Worm (Caenorhabditis elegans) whole organism, young adult: Measurements from ENCODE around the gene pan-1.

ENCODE experiments used
- C17E4.6 ChIP-seq: fragments of 200-800 bp; sonication (Bioruptor generic); IDR thresholded peaks from 2 replicates; pipeline ENCODE4 v1.3.6; 2022; ENCODE audit warnings: missing genetic modification reagents, missing genetic modification characterization, missing compliant biosample characterization
- F22D6.2 ChIP-seq: sonication (generic microtip); optimal IDR thresholded peaks from 2 replicates; lab custom pipeline; 2016; ENCODE audit warnings: mild to moderate bottlenecking, missing genetic modification characterization, missing compliant biosample characterization
- F23B12.7 ChIP-seq: sonication (generic microtip); optimal IDR thresholded peaks from 2 replicates; lab custom pipeline; 2017; ENCODE audit warnings: missing genetic modification characterization, mild to moderate bottlenecking, missing compliant biosample characterization, antibody characterized with exemption, moderate library complexity; ENCODE audit not compliant: insufficient read depth
- F39B2.1 ChIP-seq: fragments of 200-800 bp; sonication (Bioruptor generic); IDR thresholded peaks from 2 replicates; pipeline ENCODE4 v1.3.6; 2022; ENCODE audit warnings: missing genetic modification reagents, missing genetic modification characterization, missing compliant biosample characterization
- F49E8.2 ChIP-seq: sonication (generic microtip); optimal IDR thresholded peaks from 3 replicates; lab custom pipeline; 2017; ENCODE audit warnings: missing genetic modification characterization, mild to moderate bottlenecking, missing compliant biosample characterization, antibody characterized with exemption, moderate library complexity; ENCODE audit not compliant: insufficient read depth
- F52B5.7 ChIP-seq: sonication (generic microtip); optimal IDR thresholded peaks from 2 replicates; lab custom pipeline; 2016; ENCODE audit warnings: mild to moderate bottlenecking, missing genetic modification characterization, missing compliant biosample characterization
- F55B11.4 ChIP-seq: sonication (generic microtip); optimal IDR thresholded peaks from 2 replicates; lab custom pipeline; 2016; ENCODE audit warnings: missing compliant biosample characterization, missing genetic modification characterization, borderline replicate concordance; ENCODE audit not compliant: insufficient read depth
- Y53F4B.3 ChIP-seq: fragments of 200-800 bp; sonication (Bioruptor generic); IDR thresholded peaks from 2 replicates; pipeline ENCODE4 v1.3.6; 2022; ENCODE audit warnings: missing genetic modification reagents, missing genetic modification characterization, missing compliant biosample characterization
- Y56A3A.18 ChIP-seq: fragments of 200-800 bp; sonication (Bioruptor generic); IDR thresholded peaks from 2 replicates; pipeline ENCODE4 v1.3.6; 2022; ENCODE audit warnings: missing genetic modification reagents, missing genetic modification characterization, missing compliant biosample characterization
- Y67H2A.10 ChIP-seq: fragments of 200-800 bp; sonication (Bioruptor generic); conservative IDR thresholded peaks from 2 replicates; pipeline ENCODE4 v1.3.6; 2022; ENCODE audit warnings: missing genetic modification reagents, missing genetic modification characterization, missing compliant biosample characterization
- Y79H2A.3 ChIP-seq: fragments of 200-800 bp; sonication (Bioruptor generic); conservative IDR thresholded peaks from 2 replicates; pipeline ENCODE4 v1.3.6; 2022; ENCODE audit warnings: missing genetic modification reagents, missing genetic modification characterization, missing compliant biosample characterization
- Y95B8A.8 ChIP-seq: fragments of 200-800 bp; sonication (Bioruptor generic); IDR thresholded peaks from 2 replicates; pipeline ENCODE4 v1.3.6; 2022; ENCODE audit warnings: missing genetic modification reagents, missing genetic modification characterization, missing compliant biosample characterization
- aptf-3 ChIP-seq: fragments of 200-800 bp; sonication (Bioruptor generic); IDR thresholded peaks from 2 replicates; pipeline ENCODE4 v1.3.6; 2022; ENCODE audit warnings: missing genetic modification characterization, missing compliant biosample characterization
- atf-7 ChIP-seq: sonication (generic microtip); optimal IDR thresholded peaks from 2 replicates; lab custom pipeline; 2017; ENCODE audit warnings: mild to moderate bottlenecking, missing genetic modification characterization, missing compliant biosample characterization
- attf-5 ChIP-seq: fragments of 200-800 bp; sonication (Bioruptor generic); optimal IDR thresholded peaks from 2 replicates; lab custom pipeline; 2018; ENCODE audit warnings: mild to moderate bottlenecking, missing genetic modification characterization, missing compliant biosample characterization
- bed-1 ChIP-seq: fragments of 200-800 bp; sonication (Bioruptor generic); IDR thresholded peaks from 2 replicates; pipeline ENCODE4 v1.3.6; 2022; ENCODE audit warnings: missing genetic modification reagents, missing genetic modification characterization, missing compliant biosample characterization
- bed-2 ChIP-seq: fragments of 200-800 bp; sonication (Bioruptor generic); IDR thresholded peaks from 2 replicates; pipeline ENCODE4 v1.3.6; 2022; ENCODE audit warnings: missing genetic modification reagents, missing genetic modification characterization, missing compliant biosample characterization
- cebp-1 ChIP-seq, 2 experiments: fragments of 200-800 bp in 1 of 2; sonication (Bioruptor generic) in 1 of 2; sonication (generic microtip) in 1 of 2; IDR thresholded peaks in 1 of 2; optimal IDR thresholded peaks in 1 of 2; 2 replicates each; pipeline versions ENCODE4 v1.3.6 to Lab custom; 2017 to 2022; ENCODE audit warnings: missing compliant biosample characterization in 2 of 2, missing genetic modification characterization in 2 of 2, mild to moderate bottlenecking in 1 of 2, missing genetic modification reagents in 1 of 2, moderate library complexity in 1 of 2
- cebp-2 ChIP-seq: fragments of 200-800 bp; sonication (Bioruptor generic); IDR thresholded peaks from 2 replicates; pipeline ENCODE4 v1.3.6; 2022; ENCODE audit warnings: missing genetic modification characterization, missing compliant biosample characterization
- ceh-27 ChIP-seq: fragments of 200-800 bp; sonication (Bioruptor generic); optimal IDR thresholded peaks from 2 replicates; lab custom pipeline; 2018; ENCODE audit warnings: mild to moderate bottlenecking, missing genetic modification characterization, moderate library complexity, missing compliant biosample characterization
- dpl-1 ChIP-seq: fragments of 150-350 bp; optimal IDR thresholded peaks from 2 replicates; lab custom pipeline; 2014; ENCODE audit warnings: missing biosample characterization, missing genetic modification reagents, missing genetic modification characterization
- efl-1 ChIP-seq: fragments of 150-350 bp; optimal IDR thresholded peaks from 2 replicates; lab custom pipeline; 2014; ENCODE audit warnings: missing biosample characterization, missing genetic modification reagents, missing genetic modification characterization
- ets-4 ChIP-seq: fragments of 200-800 bp; sonication (Bioruptor generic); optimal IDR thresholded peaks from 2 replicates; lab custom pipeline; 2018; ENCODE audit warnings: mild to moderate bottlenecking, missing genetic modification characterization, missing compliant biosample characterization
- hmg-20 ChIP-seq: fragments of 200-800 bp; sonication (Bioruptor generic); IDR thresholded peaks from 2 replicates; pipeline ENCODE4 v1.3.6; 2022; ENCODE audit warnings: missing genetic modification reagents, missing genetic modification characterization, missing compliant biosample characterization
- hrde-1 ChIP-seq: sonication (generic microtip); optimal IDR thresholded peaks from 2 replicates; lab custom pipeline; 2016; ENCODE audit warnings: missing genetic modification characterization, mild to moderate bottlenecking, missing compliant biosample characterization, moderate library complexity, missing genotype, missing genetic modification reagents, borderline replicate concordance
- hsf-1 ChIP-seq: fragments of 200-800 bp; sonication (Bioruptor generic); IDR thresholded peaks from 2 replicates; pipeline ENCODE4 v1.3.6; 2022; ENCODE audit warnings: missing genetic modification reagents, missing genetic modification characterization, missing compliant biosample characterization
- lin-40 ChIP-seq: sonication (generic microtip); optimal IDR thresholded peaks from 2 replicates; lab custom pipeline; 2016; ENCODE audit warnings: missing genetic modification characterization, mild to moderate bottlenecking, missing compliant biosample characterization, missing genotype, missing genetic modification reagents
- lin-54 ChIP-seq: fragments of 200-800 bp; sonication (Bioruptor generic); optimal IDR thresholded peaks from 2 replicates; lab custom pipeline; 2018; ENCODE audit warnings: mild to moderate bottlenecking, missing genetic modification characterization, missing compliant biosample characterization
- madf-10 ChIP-seq: sonication (generic microtip); optimal IDR thresholded peaks from 2 replicates; lab custom pipeline; 2016; ENCODE audit warnings: mild to moderate bottlenecking, missing genetic modification characterization, missing compliant biosample characterization
- mcd-1 ChIP-seq: fragments of 200-800 bp; sonication (Bioruptor generic); IDR thresholded peaks from 2 replicates; pipeline ENCODE4 v1.3.6; 2022; ENCODE audit warnings: missing genetic modification reagents, missing genetic modification characterization, missing compliant biosample characterization
- nfya-1 ChIP-seq: sonication (generic microtip); optimal IDR thresholded peaks from 2 replicates; lab custom pipeline; 2017; ENCODE audit warnings: antibody characterized with exemption, missing compliant biosample characterization, missing genetic modification characterization, borderline replicate concordance; ENCODE audit not compliant: insufficient read depth
- nfyb-1 ChIP-seq: fragments of 200-800 bp; sonication (Bioruptor generic); IDR thresholded peaks from 2 replicates; pipeline ENCODE4 v1.3.6; 2022; ENCODE audit warnings: missing genetic modification reagents, missing genetic modification characterization, missing compliant biosample characterization
- nhr-27 ChIP-seq: fragments of 200-800 bp; sonication (Bioruptor generic); optimal IDR thresholded peaks from 2 replicates; lab custom pipeline; 2018; ENCODE audit warnings: mild to moderate bottlenecking, missing genetic modification characterization, moderate library complexity, missing compliant biosample characterization
- rcor-1 ChIP-seq: fragments of 200-800 bp; sonication (Bioruptor generic); IDR thresholded peaks from 2 replicates; pipeline ENCODE4 v1.3.6; 2022; ENCODE audit warnings: missing genetic modification reagents, missing genetic modification characterization, missing compliant biosample characterization
- repo-1 ChIP-seq: sonication (generic microtip); optimal IDR thresholded peaks from 2 replicates; lab custom pipeline; 2017; ENCODE audit warnings: mild to moderate bottlenecking, missing genetic modification characterization, missing compliant biosample characterization
- snpc-1.3 ChIP-seq: sonication (generic microtip); optimal IDR thresholded peaks from 2 replicates; lab custom pipeline; 2017; ENCODE audit warnings: missing genetic modification characterization, mild to moderate bottlenecking, missing compliant biosample characterization, antibody characterized with exemption, moderate library complexity, missing genotype, missing genetic modification reagents; ENCODE audit not compliant: insufficient read depth
- snpc-4 ChIP-seq, 5 experiments: fragments of 150-350 bp in 1 of 5; sonication (generic microtip) in 4 of 5; optimal IDR thresholded peaks; 2 replicates each; lab custom pipeline; 2014 to 2018; ENCODE audit warnings: missing genetic modification characterization in 5 of 5, missing biosample characterization in 3 of 5, antibody characterized with exemption in 2 of 5, mild to moderate bottlenecking in 2 of 5, missing compliant biosample characterization in 2 of 5, missing genotype in 2 of 5, moderate library complexity in 2 of 5, missing genetic modification reagents in 1 of 5
- sptf-2 ChIP-seq: fragments of 200-800 bp; sonication (Bioruptor generic); optimal IDR thresholded peaks from 2 replicates; lab custom pipeline; 2018; ENCODE audit warnings: mild to moderate bottlenecking, missing genetic modification characterization, missing compliant biosample characterization
- tlf-1 ChIP-seq: fragments of 200-800 bp; sonication (Bioruptor generic); optimal IDR thresholded peaks from 2 replicates; lab custom pipeline; 2018; ENCODE audit warnings: mild to moderate bottlenecking, missing genetic modification characterization, missing compliant biosample characterization
- unc-130 ChIP-seq: sonication (generic microtip); optimal IDR thresholded peaks from 2 replicates; lab custom pipeline; 2016; ENCODE audit warnings: missing genetic modification reagents, missing genetic modification characterization, missing compliant biosample characterization
- ztf-18 ChIP-seq: sonication (generic microtip); optimal IDR thresholded peaks from 2 replicates; lab custom pipeline; 2016; ENCODE audit warnings: missing genotype, mild to moderate bottlenecking, missing genetic modification characterization, missing compliant biosample characterization
- ztf-25 ChIP-seq: fragments of 200-800 bp; sonication (Bioruptor generic); IDR thresholded peaks from 2 replicates; pipeline ENCODE4 v1.3.6; 2022; ENCODE audit warnings: missing genetic modification reagents, missing genetic modification characterization, missing compliant biosample characterization
- ztf-3 ChIP-seq: fragments of 200-800 bp; sonication (Bioruptor generic); optimal IDR thresholded peaks from 2 replicates; lab custom pipeline; 2018; ENCODE audit warnings: mild to moderate bottlenecking, missing genetic modification characterization, missing compliant biosample characterization
- ztf-6 ChIP-seq: fragments of 200-800 bp; sonication (Bioruptor generic); IDR thresholded peaks from 2 replicates; pipeline ENCODE4 v1.3.6; 2022; ENCODE audit warnings: missing genetic modification reagents, missing genetic modification characterization, missing compliant biosample characterization

pan-1 gene

ce11 chrIII:4584068-4584566 lies 21.6 kb downstream of the pan-1 start, which contains the start of gene F35G12.5:
TSS of gene F35G12.5 (plus strand) at chrIII:4584118.
- TF ChIP-seq attf-5 (GFP tag; lab: Kevin White, UChicago) (no peak), bed-2 (GFP tag; lab: Robert Waterston, UW) (no peak), cebp-2 (GFP tag; lab: Robert Waterston, UW) (no peak), nhr-27 (tag; lab: Kevin White, UChicago) (no peak), nfyb-1 (GFP tag; lab: Robert Waterston, UW) (peak; percentile 81), madf-10 (tag; lab: Kevin White, UChicago) (no peak)
- TF ChIP-seq, all 124 proteins: peak for 1

ce11 chrIII:4587177-4587576 lies 24.6 kb downstream of the pan-1 start, which contains the start of the genes F35G12.7 and smc-4:
TSS of gene F35G12.7 (minus strand) at chrIII:4587330.
TSS of gene smc-4 (plus strand) at chrIII:4587501.
- TF ChIP-seq ztf-6 (GFP tag; lab: Robert Waterston, UW), result no peak
- TF ChIP-seq F22D6.2 (tag; lab: Kevin White, UChicago), result no peak
- TF ChIP-seq ets-4 (GFP tag; lab: Kevin White, UChicago), result no peak
- no peak for TF ChIP-seq hmg-20 (GFP tag; lab: Robert Waterston, UW)
- TF ChIP-seq F55B11.4, result no peak
- no peak for TF ChIP-seq snpc-4 (GFP tag; optimal IDR thresholded peaks at IDR 0.05; lab: Kevin White, UChicago)
- TF ChIP-seq snpc-4 (tag; optimal IDR thresholded peaks at IDR 0.05; lab: Kevin White, UChicago), result peak in 2 of 4 experiments; percentile 7 to 23
- no peak for TF ChIP-seq sptf-2
- peak; percentile 81 for TF ChIP-seq lin-54 (GFP tag; lab: Kevin White, UChicago)
- no peak for TF ChIP-seq nfya-1 (tag; lab: Kevin White, UChicago)
- peak; percentile 21 for TF ChIP-seq attf-5 (GFP tag; lab: Kevin White, UChicago)
- no peak for TF ChIP-seq atf-7
- TF ChIP-seq rcor-1 (GFP tag; lab: Robert Waterston, UW), result peak; percentile 40; the same call in 1 of the 2 replicates
- no peak for TF ChIP-seq F39B2.1 (GFP tag; lab: Robert Waterston, UW)
- peak; percentile 24 for TF ChIP-seq snpc-1.3 (tag; lab: Kevin White, UChicago)
- TF ChIP-seq F49E8.2 (tag; lab: Kevin White, UChicago), result no peak
- TF ChIP-seq ceh-27 (GFP tag; lab: Kevin White, UChicago), result peak; percentile 27
- TF ChIP-seq aptf-3, result no peak
- peak; percentile 55; the same call in 1 of the 2 replicates for TF ChIP-seq mcd-1
- TF ChIP-seq Y56A3A.18 (GFP tag; lab: Robert Waterston, UW), result no peak
- TF ChIP-seq ztf-25 (GFP tag; lab: Robert Waterston, UW), result 0 out of 2 replicates have a peak, but pooled peaks have one; percentile 28
- TF ChIP-seq repo-1 (tag; lab: Kevin White, UChicago), result no peak
- TF ChIP-seq efl-1 (GFP tag; lab: Kevin White, UChicago), result peak; percentile 94
- no peak for TF ChIP-seq Y79H2A.3 (GFP tag; lab: Robert Waterston, UW)
- no peak for TF ChIP-seq Y95B8A.8 (GFP tag; lab: Robert Waterston, UW)
- TF ChIP-seq lin-40 (tag; lab: Kevin White, UChicago), result no peak
- no peak for TF ChIP-seq bed-1 (GFP tag; lab: Robert Waterston, UW)
- TF ChIP-seq Y53F4B.3 (GFP tag; lab: Robert Waterston, UW), result no peak
- peak; percentile 62 for TF ChIP-seq tlf-1 (GFP tag; lab: Kevin White, UChicago)
- TF ChIP-seq ztf-18, result peak; percentile 19
- TF ChIP-seq C17E4.6 (GFP tag; lab: Robert Waterston, UW), result peak; percentile 51; the same call in 1 of the 2 replicates
- TF ChIP-seq cebp-1 (GFP tag; IDR thresholded peaks at IDR 0.05; lab: Robert Waterston, UW), result no peak
- TF ChIP-seq cebp-1 (tag; optimal IDR thresholded peaks at IDR 0.05; lab: Kevin White, UChicago), result peak; percentile 26
- TF ChIP-seq hsf-1 (GFP tag; lab: Robert Waterston, UW), result peak; percentile 58; the same call in 1 of the 2 replicates
- TF ChIP-seq ztf-3 (GFP tag; lab: Kevin White, UChicago), result no peak
- no peak for TF ChIP-seq hrde-1 (tag; lab: Kevin White, UChicago)
- no peak for TF ChIP-seq F23B12.7 (tag; lab: Kevin White, UChicago)
- no peak for TF ChIP-seq Y67H2A.10 (GFP tag; lab: Robert Waterston, UW)
- TF ChIP-seq F52B5.7, result no peak
- no peak for TF ChIP-seq unc-130 (GFP tag; lab: Kevin White, UChicago)
- peak; percentile 87 for TF ChIP-seq dpl-1
